Worm (Caenorhabditis elegans): ENCODE data around the gene fipr-3.

DNA sequence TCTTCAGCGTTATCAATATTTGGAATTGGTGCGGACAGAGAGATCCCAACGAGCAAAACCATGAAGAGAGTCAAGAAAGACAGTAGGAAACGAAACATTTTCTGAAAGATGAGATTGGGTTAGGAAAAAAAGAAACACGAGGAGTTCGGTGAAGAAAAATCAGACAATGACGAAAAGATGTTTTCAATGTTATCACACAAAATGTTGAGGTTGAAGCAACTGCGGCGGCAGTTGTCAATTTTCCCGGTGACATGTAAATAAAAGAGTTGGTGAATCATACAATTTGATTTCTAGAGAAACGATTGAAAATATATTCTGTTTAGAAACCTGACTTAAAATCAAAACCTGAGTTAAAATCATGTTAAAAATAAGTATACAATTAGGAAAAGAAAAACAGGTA is 30.5 kb downstream of the fipr-3 start, which contains the start of gene F23D12.7:
- TF ChIP-seq flt-1 (GFP tag; IDR thresholded peaks at IDR 0.05) = no peak
- no peak for TF ChIP-seq tab-1 (GFP tag; IDR thresholded peaks at IDR 0.05)
- no peak for TF ChIP-seq ztf-23 (GFP tag; IDR thresholded peaks at IDR 0.05)
- no peak for TF ChIP-seq med-1 (GFP tag; optimal IDR thresholded peaks at IDR 0.05; ENCODE audit: insufficient read depth)
